Fruit fly (Drosophila melanogaster) whole organism, embryonic: ENCODE data around the gene Ns4.
A peak's percentile ranks its signal among the peaks of the same experiment; 100 is the strongest.

Source experiments
- Awh ChIP-seq: fragments of 200-800 bp; sonication (Bioruptor generic); IDR thresholded peaks from 2 replicates; pipeline ENCODE4, ENCODE4 v1.3.6; 2022; ENCODE audit warnings: missing biosample characterization, missing genetic modification characterization
- B-H2 ChIP-seq: fragments of 200-800 bp; sonication (Bioruptor generic); optimal IDR thresholded peaks from 2 replicates; lab custom pipeline; 2018; ENCODE audit warnings: missing biosample characterization, mild to moderate bottlenecking, missing genetic modification characterization
- Bteb2 ChIP-seq: fragments of 200-800 bp; sonication (Bioruptor generic); optimal IDR thresholded peaks from 2 replicates; lab custom pipeline; 2016; ENCODE audit warnings: missing biosample characterization, missing genetic modification characterization
- CG10147 ChIP-seq: fragments of 200-800 bp; sonication (Bioruptor generic); optimal IDR thresholded peaks from 2 replicates; lab custom pipeline; 2019; ENCODE audit warnings: missing biosample characterization, mild to moderate bottlenecking, missing genetic modification characterization, moderate library complexity
- CG10431 ChIP-seq: fragments of 200-800 bp; sonication (Bioruptor generic); optimal IDR thresholded peaks from 3 replicates; lab custom pipeline; 2018; ENCODE audit warnings: missing biosample characterization, mild to moderate bottlenecking, missing genetic modification characterization
- CG13287 ChIP-seq: fragments of 200-800 bp; sonication (Bioruptor generic); IDR thresholded peaks from 2 replicates; pipeline ENCODE4 v1.3.6; 2022; ENCODE audit warnings: missing biosample characterization, missing genetic modification characterization; ENCODE audit not compliant: partially characterized antibody
- CG13424 ChIP-seq: fragments of 200-800 bp; sonication (Bioruptor generic); optimal IDR thresholded peaks from 2 replicates; lab custom pipeline; 2019; ENCODE audit warnings: missing biosample characterization, mild to moderate bottlenecking, missing genetic modification characterization, moderate library complexity
- CG15073 ChIP-seq: fragments of 200-800 bp; sonication (Bioruptor generic); optimal IDR thresholded peaks from 2 replicates; lab custom pipeline; 2016; ENCODE audit warnings: missing biosample characterization, missing genetic modification characterization
- CG15514 ChIP-seq: fragments of 200-800 bp; sonication (Bioruptor generic); optimal IDR thresholded peaks from 3 replicates; lab custom pipeline; 2017; ENCODE audit warnings: missing biosample characterization, missing genetic modification characterization, mild to moderate bottlenecking, moderate library complexity, missing genetic modification reagents
- CG16813 ChIP-seq: fragments of 200-800 bp; sonication (Bioruptor generic); IDR thresholded peaks from 3 replicates; pipeline ENCODE4 v1.3.6; 2022; ENCODE audit warnings: missing biosample characterization, missing genetic modification characterization; ENCODE audit not compliant: partially characterized antibody
- CG18262 ChIP-seq: fragments of 200-800 bp; optimal IDR thresholded peaks from 3 replicates; lab custom pipeline; 2019; ENCODE audit warnings: missing biosample characterization, mild to moderate bottlenecking, missing genetic modification characterization, moderate library complexity
- CG1832 ChIP-seq: fragments of 200-800 bp; sonication (Bioruptor generic); optimal IDR thresholded peaks from 2 replicates; lab custom pipeline; 2017; ENCODE audit warnings: missing biosample characterization, mild to moderate bottlenecking, missing genetic modification characterization, inconsistent platforms
- CG2120 ChIP-seq: fragments of 200-800 bp; sonication (Bioruptor generic); optimal IDR thresholded peaks from 3 replicates; lab custom pipeline; 2016; ENCODE audit warnings: missing biosample characterization, missing genetic modification characterization
- CG2875 ChIP-seq: fragments of 200-800 bp; sonication (Bioruptor generic); optimal IDR thresholded peaks from 2 replicates; lab custom pipeline; 2017; ENCODE audit warnings: missing biosample characterization, mild to moderate bottlenecking, missing genetic modification characterization, missing genetic modification reagents
- CG4282 ChIP-seq: fragments of 200-800 bp; sonication (Bioruptor generic); optimal IDR thresholded peaks from 2 replicates; lab custom pipeline; 2016; ENCODE audit warnings: missing biosample characterization, missing genetic modification characterization
- CG4424 ChIP-seq: fragments of 200-800 bp; sonication (Bioruptor generic); optimal IDR thresholded peaks from 3 replicates; lab custom pipeline; 2016; ENCODE audit warnings: missing biosample characterization, missing genetic modification characterization
- CG7963 ChIP-seq: fragments of 200-800 bp; sonication (Bioruptor generic); IDR thresholded peaks from 3 replicates; pipeline ENCODE4 v1.3.6; 2022; ENCODE audit warnings: missing biosample characterization, missing genetic modification characterization; ENCODE audit not compliant: partially characterized antibody
- CG8089 ChIP-seq: fragments of 200-800 bp; sonication (Bioruptor generic); optimal IDR thresholded peaks from 3 replicates; lab custom pipeline; 2016; ENCODE audit warnings: missing biosample characterization, missing genetic modification characterization
- CkIIα-i1 ChIP-seq: fragments of 200-800 bp; sonication (Bioruptor generic); IDR thresholded peaks from 2 replicates; pipeline ENCODE4 v1.3.6; 2022; ENCODE audit warnings: missing biosample characterization, missing genetic modification characterization
- Deaf1 ChIP-seq: fragments of 200-800 bp; optimal IDR thresholded peaks from 3 replicates; lab custom pipeline; 2019; ENCODE audit warnings: missing biosample characterization, mild to moderate bottlenecking, missing genetic modification characterization, moderate library complexity
- Dip2 ChIP-seq: fragments of 200-800 bp; sonication (Bioruptor generic); IDR thresholded peaks from 2 replicates; pipeline ENCODE4 v1.3.6; 2022; ENCODE audit warnings: missing biosample characterization, missing genetic modification characterization
- Doc2 ChIP-seq: fragments of 200-800 bp; sonication (Bioruptor generic); IDR thresholded peaks from 2 replicates; pipeline ENCODE4 v1.3.6; 2022; ENCODE audit warnings: missing biosample characterization, missing genetic modification characterization
- Fer2 ChIP-seq: fragments of 200-800 bp; sonication (Bioruptor generic); optimal IDR thresholded peaks from 2 replicates; lab custom pipeline; 2018; ENCODE audit warnings: missing biosample characterization, mild to moderate bottlenecking, missing genetic modification characterization, moderate library complexity
- HHEX ChIP-seq: fragments of 200-800 bp; sonication (Bioruptor generic); optimal IDR thresholded peaks from 3 replicates; lab custom pipeline; 2017; ENCODE audit warnings: missing biosample characterization, mild to moderate bottlenecking, missing genetic modification characterization, missing genetic modification reagents
- HLH54F ChIP-seq: fragments of 200-800 bp; sonication (Bioruptor generic); optimal IDR thresholded peaks from 3 replicates; lab custom pipeline; 2016; ENCODE audit warnings: missing biosample characterization, missing genetic modification characterization
- HLHmδ ChIP-seq: fragments of 200-800 bp; sonication (Bioruptor generic); optimal IDR thresholded peaks from 2 replicates; lab custom pipeline; 2018; ENCODE audit warnings: missing biosample characterization, mild to moderate bottlenecking, missing genetic modification characterization, moderate library complexity
- HmgD ChIP-seq: fragments of 200-800 bp; sonication (Bioruptor generic); optimal IDR thresholded peaks from 3 replicates; lab custom pipeline; 2016; ENCODE audit warnings: missing biosample characterization, missing genetic modification characterization
- Lim3 ChIP-seq: fragments of 200-800 bp; sonication (Bioruptor generic); IDR thresholded peaks from 2 replicates; pipeline ENCODE4 v1.3.6; 2022; ENCODE audit warnings: missing biosample characterization, missing genetic modification characterization
- Poxn ChIP-seq: fragments of 200-800 bp; sonication (Bioruptor generic); IDR thresholded peaks from 2 replicates; pipeline ENCODE4 v1.3.6; 2022; ENCODE audit warnings: missing biosample characterization, missing genetic modification characterization
- Sry-β ChIP-seq: fragments of 200-800 bp; sonication (Bioruptor generic); optimal IDR thresholded peaks from 2 replicates; lab custom pipeline; 2018; ENCODE audit warnings: missing biosample characterization, mild to moderate bottlenecking, missing genetic modification characterization, moderate library complexity
- Xbp1 ChIP-seq: fragments of 200-800 bp; sonication (Bioruptor generic); optimal IDR thresholded peaks from 3 replicates; lab custom pipeline; 2016; ENCODE audit warnings: missing biosample characterization, mild to moderate bottlenecking, missing genetic modification characterization
- Xrp1 ChIP-seq: fragments of 200-800 bp; sonication (Bioruptor generic); IDR thresholded peaks from 2 replicates; pipeline ENCODE4 v1.3.6; 2022; ENCODE audit warnings: missing biosample characterization, missing genetic modification characterization
- ac ChIP-seq: fragments of 200-800 bp; sonication (Bioruptor generic); optimal IDR thresholded peaks from 3 replicates; lab custom pipeline; 2017; ENCODE audit warnings: missing biosample characterization, mild to moderate bottlenecking, missing genetic modification characterization
- amos ChIP-seq: fragments of 200-800 bp; sonication (Bioruptor generic); IDR thresholded peaks from 2 replicates; pipeline ENCODE4 v1.3.6; 2022; ENCODE audit warnings: missing biosample characterization, missing genetic modification characterization; ENCODE audit not compliant: partially characterized antibody
- ewg ChIP-seq: fragments of 200-800 bp; sonication (Bioruptor generic); optimal IDR thresholded peaks from 3 replicates; lab custom pipeline; 2017; ENCODE audit warnings: mild to moderate bottlenecking, missing biosample characterization, missing genetic modification reagents, missing genetic modification characterization
- hkb ChIP-seq, 2 experiments: fragments of 200-800 bp in 1 of 2; fragments of >200 bp in 1 of 2; sonication (Bioruptor generic) in 1 of 2; IDR thresholded peaks in 1 of 2; optimal IDR thresholded peaks in 1 of 2; 2 replicates each; pipeline versions ENCODE4 v1.3.6 to Lab custom; 2017 to 2022; ENCODE audit warnings: missing biosample characterization in 1 of 2, missing genetic modification characterization in 1 of 2
- kni ChIP-seq: fragments of 200-800 bp; sonication (Bioruptor generic); optimal IDR thresholded peaks from 3 replicates; lab custom pipeline; 2017; ENCODE audit warnings: mild to moderate bottlenecking, missing biosample characterization, missing genetic modification reagents, missing genetic modification characterization
- lola ChIP-seq, 3 experiments: fragments of >200 bp in 2 of 3; fragments of 200-800 bp in 1 of 3; sonication (Bioruptor generic) in 1 of 3; optimal IDR thresholded peaks; 2 replicates each; lab custom pipeline; 2017 to 2019; ENCODE audit warnings: missing biosample characterization in 3 of 3, missing genetic modification characterization in 3 of 3, mild to moderate bottlenecking in 1 of 3, moderate library complexity in 1 of 3
- onecut ChIP-seq: fragments of 200-800 bp; sonication (Bioruptor generic); IDR thresholded peaks from 2 replicates; pipeline ENCODE4 v1.3.6; 2022; ENCODE audit warnings: missing biosample characterization, missing genetic modification characterization
- pb ChIP-seq: fragments of 200-800 bp; sonication (Bioruptor generic); optimal IDR thresholded peaks from 3 replicates; lab custom pipeline; 2016; ENCODE audit warnings: missing biosample characterization, missing genetic modification characterization
- sc ChIP-seq, 3 experiments: fragments of >200 bp in 2 of 3; fragments of 200-800 bp in 1 of 3; sonication (Bioruptor generic) in 1 of 3; optimal IDR thresholded peaks; 2 replicates in 2 of 3; 3 replicates in 1 of 3; lab custom pipeline; 2017; ENCODE audit warnings: mild to moderate bottlenecking in 1 of 3, missing biosample characterization in 1 of 3, missing genetic modification characterization in 1 of 3, missing genetic modification reagents in 1 of 3
- sim ChIP-seq: fragments of 200-800 bp; sonication (Bioruptor generic); IDR thresholded peaks from 2 replicates; pipeline ENCODE4 v1.3.6; 2022; ENCODE audit warnings: missing biosample characterization, missing genetic modification characterization
- stwl ChIP-seq: fragments of 200-800 bp; sonication (Bioruptor generic); optimal IDR thresholded peaks from 3 replicates; lab custom pipeline; 2018; ENCODE audit warnings: missing biosample characterization, mild to moderate bottlenecking, missing genetic modification characterization, moderate library complexity
- tup ChIP-seq: fragments of 200-800 bp; sonication (Bioruptor generic); optimal IDR thresholded peaks from 2 replicates; lab custom pipeline; 2016; ENCODE audit warnings: missing biosample characterization, mild to moderate bottlenecking, missing genetic modification characterization, moderate library complexity
- unc-4 ChIP-seq: fragments of 200-800 bp; sonication (Bioruptor generic); IDR thresholded peaks from 2 replicates; pipeline ENCODE4 v1.3.6; 2022; ENCODE audit warnings: missing biosample characterization, missing genetic modification characterization; ENCODE audit not compliant: partially characterized antibody
- vvl ChIP-seq: fragments of 200-800 bp; sonication (Bioruptor generic); IDR thresholded peaks from 2 replicates; pipeline ENCODE4 v1.3.6; 2022; ENCODE audit warnings: missing biosample characterization, missing genetic modification characterization
- z ChIP-seq: fragments of 200-800 bp; sonication (Bioruptor generic); IDR thresholded peaks from 3 replicates; pipeline ENCODE4 v1.3.6; 2022; ENCODE audit warnings: missing biosample characterization, missing genetic modification characterization

Ns4 gene

DNA sequence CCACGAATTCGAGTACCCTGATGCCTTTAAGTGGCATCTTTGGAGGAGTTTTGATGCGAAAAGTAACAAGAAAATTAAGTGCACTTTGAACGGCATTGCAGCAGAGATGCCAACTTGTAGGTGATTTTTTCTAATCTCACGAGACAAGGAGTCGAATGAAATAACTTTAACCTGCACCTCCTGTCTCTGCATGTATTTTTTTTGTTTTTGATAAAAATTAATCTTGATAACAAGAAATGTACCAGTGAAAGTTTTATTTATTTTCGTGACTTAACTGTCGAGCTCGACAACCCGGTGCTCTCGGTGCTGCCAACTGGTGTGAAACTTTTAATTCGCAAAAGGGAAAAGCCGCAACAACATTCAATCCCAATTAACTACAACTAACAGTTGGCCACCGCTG lies at the start of gene Ns4, which contains the start of gene Amacr (continued):
- TF ChIP-seq sc (optimal IDR thresholded peaks at IDR 0.05; lab: Kevin White, UChicago), result no peak
- TF ChIP-seq sc (GFP tag; optimal IDR thresholded peaks at IDR 0.05; lab: Kevin White, UChicago), result no peak
- peak in 1 of 3 experiments; percentile 37 for TF ChIP-seq lola (GFP tag; optimal IDR thresholded peaks at IDR 0.05; lab: Kevin White, UChicago)
- peak; percentile 3 for TF ChIP-seq HHEX (GFP tag; lab: Kevin White, UChicago)
- TF ChIP-seq tup (GFP tag; lab: Kevin White, UChicago), result peak; percentile 2
- TF ChIP-seq CG13287 (GFP tag; lab: Robert Waterston, UW), result peak; percentile 65
- peak; percentile 6 for TF ChIP-seq CG15514 (GFP tag; lab: Kevin White, UChicago)
- no peak for TF ChIP-seq CG7963
- no peak for TF ChIP-seq HLHmδ (GFP tag; lab: Kevin White, UChicago)
- no peak for TF ChIP-seq CG2875 (GFP tag; lab: Kevin White, UChicago)
- no peak for TF ChIP-seq Deaf1 (tag; lab: Kevin White, UChicago)
- TF ChIP-seq Xrp1, result no peak
- peak; percentile 81 for TF ChIP-seq CG2120 (GFP tag; lab: Kevin White, UChicago)
- no peak for TF ChIP-seq CG15073
- no peak for TF ChIP-seq CG18262 (tag; lab: Kevin White, UChicago)
- TF ChIP-seq CkIIα-i1 (GFP tag; lab: Robert Waterston, UW), result no peak
- 0 out of 2 replicates have a peak, but pooled peaks have one; percentile 22 for TF ChIP-seq unc-4 (GFP tag; lab: Robert Waterston, UW)
- 0 out of 3 replicates have a peak, but pooled peaks have one; percentile 25 for TF ChIP-seq CG16813 (GFP tag; lab: Robert Waterston, UW)
- no peak for TF ChIP-seq Lim3 (GFP tag; lab: Robert Waterston, UW)
- no peak for TF ChIP-seq sim
- TF ChIP-seq ewg (GFP tag; lab: Kevin White, UChicago), result peak; percentile 42
- TF ChIP-seq hkb (optimal IDR thresholded peaks at IDR 0.05; lab: Kevin White, UChicago), result no peak
- no peak for TF ChIP-seq hkb (GFP tag; IDR thresholded peaks at IDR 0.05; lab: Robert Waterston, UW)
- TF ChIP-seq B-H2, result peak; percentile 21

- no peak for TF ChIP-seq stwl (tag; lab: Kevin White, UChicago)
- peak; percentile 66 for TF ChIP-seq Awh (GFP tag; lab: Robert Waterston, UW)
- peak; percentile 88 for TF ChIP-seq onecut
- no peak for TF ChIP-seq Fer2 (tag; lab: Kevin White, UChicago)
- no peak for TF ChIP-seq amos (GFP tag; lab: Robert Waterston, UW)
- no peak for TF ChIP-seq CG15514 (GFP tag; lab: Kevin White, UChicago)
- no peak for TF ChIP-seq CG4282 (GFP tag; lab: Kevin White, UChicago)
- TF ChIP-seq CG10147 (GFP tag; lab: Kevin White, UChicago), result no peak
- no peak for TF ChIP-seq ac (GFP tag; lab: Kevin White, UChicago)
- peak; percentile 10 for TF ChIP-seq Sry-β (GFP tag; lab: Kevin White, UChicago)
- no peak for TF ChIP-seq CG1832 (GFP tag; lab: Kevin White, UChicago)
- TF ChIP-seq Poxn (GFP tag; lab: Robert Waterston, UW), result no peak
- TF ChIP-seq Xbp1 (GFP tag; lab: Kevin White, UChicago), result no peak
- TF ChIP-seq Bteb2 (GFP tag; lab: Kevin White, UChicago), result no peak
- no peak for TF ChIP-seq CG10431 (GFP tag; lab: Kevin White, UChicago)
- TF ChIP-seq HmgD (GFP tag; lab: Kevin White, UChicago), result no peak
- TF ChIP-seq HLH54F (GFP tag; lab: Kevin White, UChicago), result no peak
- no peak for TF ChIP-seq kni (GFP tag; lab: Kevin White, UChicago)
- no peak for TF ChIP-seq Dip2 (GFP tag; lab: Robert Waterston, UW)
- no peak for TF ChIP-seq pb (GFP tag; lab: Kevin White, UChicago)
- no peak for TF ChIP-seq CG4424 (GFP tag; lab: Kevin White, UChicago)
- TF ChIP-seq z, result no peak
- TF ChIP-seq CG8089 (GFP tag; lab: Kevin White, UChicago), result no peak
- TF ChIP-seq vvl (GFP tag; lab: Robert Waterston, UW), result 0 out of 2 replicates have a peak, but pooled peaks have one; percentile 23
- TF ChIP-seq CG13424 (tag; lab: Kevin White, UChicago), result no peak
- no peak for TF ChIP-seq Doc2 (GFP tag; lab: Robert Waterston, UW)
Measured at dm6 chr2L:20704511-20705266, 47.6 kb upstream of the Ns4 start.
